Fruit fly (Drosophila melanogaster) whole organism, embryonic: ENCODE results near the gene CG1273.
A peak's percentile ranks its signal among the peaks of the same experiment; 100 is the strongest.

Experiments used
- BtbVII ChIP-seq: fragments of 200-800 bp; sonication (Bioruptor generic); optimal IDR thresholded peaks from 3 replicates; lab custom pipeline; 2017; ENCODE audit warnings: missing biosample characterization, mild to moderate bottlenecking, missing genetic modification characterization
- CG10147 ChIP-seq: fragments of 200-800 bp; sonication (Bioruptor generic); optimal IDR thresholded peaks from 2 replicates; lab custom pipeline; 2019; ENCODE audit warnings: missing biosample characterization, mild to moderate bottlenecking, missing genetic modification characterization, moderate library complexity
- CG10462 ChIP-seq: fragments of 200-800 bp; sonication (Bioruptor generic); optimal IDR thresholded peaks from 2 replicates; lab custom pipeline; 2016; ENCODE audit warnings: missing biosample characterization, missing genetic modification characterization
- CG11723 ChIP-seq: fragments of 200-800 bp; sonication (Bioruptor generic); optimal IDR thresholded peaks from 2 replicates; lab custom pipeline; 2017; ENCODE audit warnings: missing biosample characterization, mild to moderate bottlenecking, missing genetic modification characterization
- CG12071 ChIP-seq: fragments of 200-800 bp; sonication (Bioruptor generic); optimal IDR thresholded peaks from 3 replicates; lab custom pipeline; 2018; ENCODE audit warnings: missing biosample characterization, mild to moderate bottlenecking, missing genetic modification characterization
- CG12391 ChIP-seq: fragments of 200-800 bp; sonication (Bioruptor generic); optimal IDR thresholded peaks from 3 replicates; lab custom pipeline; 2018; ENCODE audit warnings: missing biosample characterization, mild to moderate bottlenecking, missing genetic modification characterization, moderate library complexity
- CG1529 ChIP-seq: fragments of 200-800 bp; sonication (Bioruptor generic); optimal IDR thresholded peaks from 3 replicates; lab custom pipeline; 2018; ENCODE audit warnings: missing biosample characterization, missing genetic modification characterization
- CG15514 ChIP-seq: fragments of 200-800 bp; sonication (Bioruptor generic); optimal IDR thresholded peaks from 3 replicates; lab custom pipeline; 2017; ENCODE audit warnings: missing biosample characterization, missing genetic modification characterization, mild to moderate bottlenecking, moderate library complexity, missing genetic modification reagents
- CG1647 ChIP-seq: fragments of 200-800 bp; sonication (Bioruptor generic); optimal IDR thresholded peaks from 3 replicates; lab custom pipeline; 2016; ENCODE audit warnings: missing biosample characterization, missing genetic modification characterization
- CG16813 ChIP-seq: fragments of 200-800 bp; sonication (Bioruptor generic); IDR thresholded peaks from 3 replicates; pipeline ENCODE4 v1.3.6; 2022; ENCODE audit warnings: missing biosample characterization, missing genetic modification characterization; ENCODE audit not compliant: partially characterized antibody
- CG17186 ChIP-seq: fragments of 200-800 bp; sonication (Bioruptor generic); optimal IDR thresholded peaks from 3 replicates; lab custom pipeline; 2017; ENCODE audit warnings: missing biosample characterization, missing genetic modification reagents, missing genetic modification characterization
- CG18619 ChIP-seq: fragments of 200-800 bp; sonication (Bioruptor generic); optimal IDR thresholded peaks from 3 replicates; lab custom pipeline; 2017; ENCODE audit warnings: missing biosample characterization, mild to moderate bottlenecking, missing genetic modification characterization
- CG2120 ChIP-seq: fragments of 200-800 bp; sonication (Bioruptor generic); optimal IDR thresholded peaks from 3 replicates; lab custom pipeline; 2016; ENCODE audit warnings: missing biosample characterization, missing genetic modification characterization
- CG34422 ChIP-seq: fragments of 200-800 bp; sonication (Bioruptor generic); IDR thresholded peaks from 3 replicates; pipeline ENCODE4 v1.3.6; 2022; ENCODE audit warnings: missing biosample characterization, missing genetic modification characterization
- CG4707 ChIP-seq: fragments of 200-800 bp; sonication (Bioruptor generic); optimal IDR thresholded peaks from 2 replicates; lab custom pipeline; 2018; ENCODE audit warnings: missing biosample characterization, mild to moderate bottlenecking, missing genetic modification characterization, moderate library complexity
- CG4820 ChIP-seq: fragments of 200-800 bp; sonication (Bioruptor generic); optimal IDR thresholded peaks from 3 replicates; lab custom pipeline; 2016; ENCODE audit warnings: missing biosample characterization, missing genetic modification characterization
- CG6765 ChIP-seq: fragments of 200-800 bp; sonication (Bioruptor generic); optimal IDR thresholded peaks from 3 replicates; lab custom pipeline; 2017; ENCODE audit warnings: missing biosample characterization, mild to moderate bottlenecking, missing genetic modification characterization
- CG7556 ChIP-seq: fragments of 200-800 bp; sonication (Bioruptor generic); optimal IDR thresholded peaks from 2 replicates; lab custom pipeline; 2017; ENCODE audit warnings: missing biosample characterization, mild to moderate bottlenecking, missing genetic modification characterization
- CG8924 ChIP-seq: fragments of 200-800 bp; optimal IDR thresholded peaks from 3 replicates; lab custom pipeline; 2019; ENCODE audit warnings: missing biosample characterization, mild to moderate bottlenecking, missing genetic modification characterization, moderate library complexity
- CG9609 ChIP-seq: fragments of 200-800 bp; sonication (Bioruptor generic); optimal IDR thresholded peaks from 3 replicates; lab custom pipeline; 2016; ENCODE audit warnings: missing biosample characterization, missing genetic modification characterization
- CG9817 ChIP-seq: fragments of 200-800 bp; sonication (Bioruptor generic); optimal IDR thresholded peaks from 2 replicates; lab custom pipeline; 2018; ENCODE audit warnings: missing biosample characterization, mild to moderate bottlenecking, missing genetic modification characterization, moderate library complexity
- Dref ChIP-seq: fragments of 200-800 bp; sonication (Bioruptor generic); IDR thresholded peaks from 2 replicates; pipeline ENCODE4 v1.3.6; 2022; ENCODE audit warnings: missing biosample characterization, missing genetic modification characterization
- Fer1 ChIP-seq: fragments of 200-800 bp; sonication (Bioruptor generic); optimal IDR thresholded peaks from 2 replicates; lab custom pipeline; 2017; ENCODE audit warnings: missing biosample characterization, mild to moderate bottlenecking, missing genetic modification characterization
- Myb ChIP-seq: fragments of 200-800 bp; sonication (Bioruptor generic); optimal IDR thresholded peaks from 2 replicates; lab custom pipeline; 2016; ENCODE audit warnings: missing biosample characterization, missing genetic modification characterization
- Neu2 ChIP-seq: fragments of 200-800 bp; sonication (Bioruptor generic); optimal IDR thresholded peaks from 3 replicates; lab custom pipeline; 2016; ENCODE audit warnings: missing biosample characterization, missing genetic modification characterization, borderline replicate concordance
- Oaz ChIP-seq: fragments of 200-800 bp; sonication (Bioruptor generic); IDR thresholded peaks from 2 replicates; pipeline ENCODE4 v1.3.6; 2022; ENCODE audit warnings: missing biosample characterization, missing genetic modification characterization
- Opbp ChIP-seq: fragments of 200-800 bp; sonication (Bioruptor generic); IDR thresholded peaks from 3 replicates; pipeline ENCODE4 v1.3.6; 2022; ENCODE audit warnings: missing biosample characterization, missing genetic modification characterization; ENCODE audit not compliant: partially characterized antibody
- Poxn ChIP-seq: fragments of 200-800 bp; sonication (Bioruptor generic); IDR thresholded peaks from 2 replicates; pipeline ENCODE4 v1.3.6; 2022; ENCODE audit warnings: missing biosample characterization, missing genetic modification characterization
- Six4 ChIP-seq: fragments of 200-800 bp; sonication (Bioruptor generic); optimal IDR thresholded peaks from 2 replicates; lab custom pipeline; 2016; ENCODE audit warnings: missing biosample characterization, missing genetic modification characterization
- Taf1 ChIP-seq: fragments of 200-800 bp; sonication (Bioruptor generic); IDR thresholded peaks from 2 replicates; pipeline ENCODE4 v1.3.6; 2022; ENCODE audit warnings: missing biosample characterization, missing genetic modification characterization
- br ChIP-seq: fragments of >200 bp; optimal IDR thresholded peaks from 2 replicates; lab custom pipeline; 2017
- disco-r ChIP-seq: fragments of 200-800 bp; sonication (Bioruptor generic); optimal IDR thresholded peaks from 2 replicates; lab custom pipeline; 2016; ENCODE audit warnings: missing biosample characterization, missing genetic modification characterization
- eve ChIP-seq, 2 experiments: fragments of >200 bp; optimal IDR thresholded peaks; 2 replicates each; lab custom pipeline; 2017; ENCODE audit warnings: missing biosample characterization in 2 of 2, missing genetic modification characterization in 2 of 2
- fd96Cb ChIP-seq: fragments of 200-800 bp; sonication (Bioruptor generic); optimal IDR thresholded peaks from 2 replicates; lab custom pipeline; 2018; ENCODE audit warnings: missing biosample characterization, mild to moderate bottlenecking, missing genetic modification characterization, moderate library complexity
- hb ChIP-seq: fragments of 200-800 bp; sonication (Bioruptor generic); IDR thresholded peaks from 3 replicates; pipeline ENCODE4 v1.3.6; 2022; ENCODE audit warnings: missing biosample characterization, missing genetic modification characterization; ENCODE audit not compliant: partially characterized antibody
- ind ChIP-seq: fragments of 200-800 bp; sonication (Bioruptor generic); optimal IDR thresholded peaks from 3 replicates; lab custom pipeline; 2016; ENCODE audit warnings: missing biosample characterization, missing genetic modification characterization
- jumu ChIP-seq: fragments of 200-800 bp; sonication (Bioruptor generic); optimal IDR thresholded peaks from 3 replicates; lab custom pipeline; 2016; ENCODE audit warnings: missing biosample characterization, missing genetic modification characterization
- kay ChIP-seq: fragments of 200-800 bp; sonication (Bioruptor generic); optimal IDR thresholded peaks from 2 replicates; lab custom pipeline; 2016; ENCODE audit warnings: missing biosample characterization, missing genetic modification characterization
- kni ChIP-seq: fragments of 200-800 bp; sonication (Bioruptor generic); optimal IDR thresholded peaks from 3 replicates; lab custom pipeline; 2017; ENCODE audit warnings: mild to moderate bottlenecking, missing biosample characterization, missing genetic modification reagents, missing genetic modification characterization
- nerfin-2 ChIP-seq: fragments of 200-800 bp; sonication (Bioruptor generic); IDR thresholded peaks from 2 replicates; pipeline ENCODE4 v1.3.6; 2022; ENCODE audit warnings: missing biosample characterization, missing genetic modification characterization; ENCODE audit not compliant: partially characterized antibody
- onecut ChIP-seq: fragments of 200-800 bp; sonication (Bioruptor generic); IDR thresholded peaks from 2 replicates; pipeline ENCODE4 v1.3.6; 2022; ENCODE audit warnings: missing biosample characterization, missing genetic modification characterization
- pb ChIP-seq: fragments of 200-800 bp; sonication (Bioruptor generic); optimal IDR thresholded peaks from 3 replicates; lab custom pipeline; 2016; ENCODE audit warnings: missing biosample characterization, missing genetic modification characterization
- phol ChIP-seq: fragments of 200-800 bp; sonication (Bioruptor generic); optimal IDR thresholded peaks from 3 replicates; lab custom pipeline; 2018; ENCODE audit warnings: missing biosample characterization, mild to moderate bottlenecking, missing genetic modification characterization, moderate library complexity
- pros ChIP-seq: fragments of 200-800 bp; sonication (Bioruptor generic); optimal IDR thresholded peaks from 3 replicates; lab custom pipeline; 2019; ENCODE audit warnings: missing biosample characterization, mild to moderate bottlenecking, missing genetic modification characterization, moderate library complexity
- slou ChIP-seq: fragments of 200-800 bp; sonication (Bioruptor generic); optimal IDR thresholded peaks from 3 replicates; lab custom pipeline; 2016; ENCODE audit warnings: missing biosample characterization, missing genetic modification characterization
- tap ChIP-seq: fragments of 200-800 bp; optimal IDR thresholded peaks from 3 replicates; lab custom pipeline; 2019; ENCODE audit warnings: missing biosample characterization, mild to moderate bottlenecking, missing genetic modification characterization, moderate library complexity
- tio ChIP-seq: fragments of 200-800 bp; sonication (Bioruptor generic); optimal IDR thresholded peaks from 2 replicates; lab custom pipeline; 2017; ENCODE audit warnings: missing biosample characterization, missing genetic modification characterization, inconsistent platforms
- tna ChIP-seq: fragments of 200-800 bp; sonication (Bioruptor generic); IDR thresholded peaks from 2 replicates; pipeline ENCODE4 v1.3.6; 2022; ENCODE audit warnings: missing biosample characterization, missing genetic modification characterization; ENCODE audit not compliant: partially characterized antibody
- unpg ChIP-seq: fragments of 200-800 bp; sonication (Bioruptor generic); optimal IDR thresholded peaks from 3 replicates; lab custom pipeline; 2018; ENCODE audit warnings: missing biosample characterization, mild to moderate bottlenecking, missing genetic modification characterization, moderate library complexity
- vfl ChIP-seq: fragments of 200-800 bp; sonication (Bioruptor generic); optimal IDR thresholded peaks from 2 replicates; lab custom pipeline; 2016; ENCODE audit warnings: missing biosample characterization, missing genetic modification characterization
- yki ChIP-seq: fragments of >200 bp; optimal IDR thresholded peaks from 3 replicates; lab custom pipeline; 2018

CG1273 gene

dm6 chr3L:4283428-4284089 lies 20.0 kb downstream of the CG1273 start, which contains the start of the genes srw and CG1316 (continued):
- TF ChIP-seq CG10462 (GFP tag; lab: Kevin White, UChicago) (no peak), CG1647 (GFP tag; lab: Kevin White, UChicago) (no peak), br (lab: Kevin White, UChicago) (no peak), CG15514 (GFP tag; lab: Kevin White, UChicago) (peak; percentile 99), CG12391 (tag; lab: Kevin White, UChicago) (no peak), tap (tag; lab: Kevin White, UChicago) (no peak), disco-r (GFP tag; lab: Kevin White, UChicago) (no peak), fd96Cb (tag; lab: Kevin White, UChicago) (no peak), CG11723 (GFP tag; lab: Kevin White, UChicago) (no peak), hb (no peak), CG7556 (no peak), CG9609 (GFP tag; lab: Kevin White, UChicago) (no peak), CG9817 (tag; lab: Kevin White, UChicago) (no peak), CG2120 (GFP tag; lab: Kevin White, UChicago) (peak; percentile 34), Oaz (GFP tag; lab: Robert Waterston, UW) (no peak), unpg (GFP tag; lab: Kevin White, UChicago) (no peak), Dref (GFP tag; lab: Robert Waterston, UW) (peak; percentile 74), CG10147 (GFP tag; lab: Kevin White, UChicago) (no peak), kni (no peak), ind (no peak), pros (no peak), CG34422 (GFP tag; lab: Robert Waterston, UW) (peak; percentile 57; the same call in 1 of the 3 replicates), CG4820 (no peak), tna (GFP tag; lab: Robert Waterston, UW) (no peak), onecut (GFP tag; lab: Robert Waterston, UW) (no peak), Neu2 (GFP tag; lab: Kevin White, UChicago) (no peak), CG6765 (GFP tag; lab: Kevin White, UChicago) (no peak), CG12071 (GFP tag; lab: Kevin White, UChicago) (no peak), CG8924 (tag; lab: Kevin White, UChicago) (no peak), Fer1 (GFP tag; lab: Kevin White, UChicago) (peak; percentile 17), pb (GFP tag; lab: Kevin White, UChicago) (no peak), yki (lab: Kevin White, UChicago) (no peak), nerfin-2 (GFP tag; lab: Robert Waterston, UW) (no peak), tio (GFP tag; lab: Kevin White, UChicago) (no peak), kay (GFP tag; lab: Kevin White, UChicago) (no peak), CG4707 (GFP tag; lab: Kevin White, UChicago) (no peak), slou (GFP tag; lab: Kevin White, UChicago) (no peak), Poxn (GFP tag; lab: Robert Waterston, UW) (no peak), BtbVII (GFP tag; lab: Kevin White, UChicago) (no peak), phol (peak; percentile 15), CG1529 (GFP tag; lab: Kevin White, UChicago) (no peak), vfl (GFP tag; lab: Kevin White, UChicago) (no peak), Opbp (GFP tag; lab: Robert Waterston, UW) (peak; percentile 35; the same call in 1 of the 3 replicates), eve (GFP tag; optimal IDR thresholded peaks at IDR 0.05; lab: Kevin White, UChicago) (no peak), CG18619 (GFP tag; lab: Kevin White, UChicago) (no peak), Six4 (no peak), jumu (GFP tag; lab: Kevin White, UChicago) (no peak), CG17186 (GFP tag; lab: Kevin White, UChicago) (no peak), Taf1 (GFP tag; lab: Robert Waterston, UW) (no peak), Myb (GFP tag; lab: Kevin White, UChicago) (peak; percentile 67), CG16813 (GFP tag; lab: Robert Waterston, UW) (no peak)
